ENCODE assay signal across 5 fruit fly cellular contexts in the genomic region with DNA sequence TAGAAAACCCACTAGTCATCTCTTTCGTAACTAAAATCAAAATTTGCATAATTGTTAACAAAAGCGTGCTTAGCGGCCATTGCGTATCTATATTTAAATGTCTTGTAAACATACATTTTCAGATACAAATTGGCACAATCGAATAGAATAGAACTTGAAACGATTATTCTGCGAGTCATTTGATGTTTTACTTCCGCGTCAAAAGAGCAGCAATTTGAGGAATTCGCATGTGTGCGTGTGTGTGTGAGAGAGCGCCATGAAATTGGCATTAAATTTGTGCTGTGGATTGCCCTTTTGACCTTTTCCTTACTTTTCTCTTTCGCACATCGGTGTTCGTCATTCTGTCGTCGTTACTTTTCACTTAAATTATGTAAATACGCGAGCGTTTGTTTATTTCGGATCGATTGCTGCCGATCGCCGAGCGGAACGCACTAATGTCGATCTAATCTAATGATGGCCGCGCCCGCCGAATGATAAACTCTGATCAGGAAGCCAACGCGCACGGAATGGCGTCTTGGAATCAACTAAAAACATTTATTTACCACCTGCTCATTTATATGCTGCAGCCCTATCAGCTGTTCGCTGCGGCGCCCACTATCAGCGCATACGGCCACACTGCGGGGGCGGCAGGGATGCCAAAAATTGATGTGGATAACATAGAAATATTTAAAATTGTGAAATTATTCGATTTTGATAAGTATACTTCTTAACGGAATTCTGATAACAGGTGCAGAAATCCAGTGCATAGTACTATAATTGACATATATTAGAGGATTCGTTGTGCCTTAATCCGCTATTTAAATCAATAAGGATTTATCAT.
TF ChIP-seq lines count a peak whose summit lies in the region.

No protein-coding gene starts in this region.

- TF ChIP-seq CTCF in whole organism, embryonic (GFP tag; optimal IDR thresholded peaks at IDR 0.05; lab: Kevin White, UChicago): peak; percentile 67

TF ChIP-seq in whole organism, adult, 20 proteins besides CTCF, POLR2A, EP300 and RAD21 (continues in another document):
- no peak for TF ChIP-seq CG5204 (GFP tag; optimal IDR thresholded peaks at IDR 0.05; lab: Kevin White, UChicago)
- no peak for TF ChIP-seq pad (GFP tag; optimal IDR thresholded peaks at IDR 0.05; lab: Kevin White, UChicago)
- no peak for TF ChIP-seq ovo (GFP tag; optimal IDR thresholded peaks at IDR 0.05; lab: Kevin White, UChicago)
- no peak for TF ChIP-seq CG7045 (GFP tag; optimal IDR thresholded peaks at IDR 0.05; lab: Kevin White, UChicago)
- TF ChIP-seq Mnt (GFP tag; optimal IDR thresholded peaks at IDR 0.05; lab: Kevin White, UChicago): peak; percentile 92
- peak; percentile 38 for TF ChIP-seq CG14711 (tag; optimal IDR thresholded peaks at IDR 0.05; lab: Kevin White, UChicago)
- peak; percentile 52 for TF ChIP-seq CG33017 (tag; optimal IDR thresholded peaks at IDR 0.05; lab: Kevin White, UChicago)
- TF ChIP-seq CG12768 (GFP tag; optimal IDR thresholded peaks at IDR 0.05; lab: Kevin White, UChicago): peak; percentile 53
- TF ChIP-seq CG1620 (GFP tag; optimal IDR thresholded peaks at IDR 0.05; lab: Kevin White, UChicago): peak; percentile 69
- peak; percentile 35 for TF ChIP-seq Hr96 (GFP tag; optimal IDR thresholded peaks at IDR 0.05; lab: Kevin White, UChicago)
- peak; percentile 30 to 77 for TF ChIP-seq cnc (optimal IDR thresholded peaks at IDR 0.05; lab: Kevin White, UChicago)
- TF ChIP-seq bab1 (GFP tag; optimal IDR thresholded peaks at IDR 0.05; lab: Kevin White, UChicago): peak; percentile 71
- peak; percentile 67 for TF ChIP-seq CG11617 (GFP tag; optimal IDR thresholded peaks at IDR 0.05; lab: Kevin White, UChicago)
- no peak for TF ChIP-seq kay (GFP tag; lab: Kevin White, UChicago; ENCODE audit: borderline replicate concordance)
- TF ChIP-seq cic (GFP tag; optimal IDR thresholded peaks at IDR 0.05; lab: Kevin White, UChicago): peak; percentile 72
- no peak for TF ChIP-seq Crg-1 (GFP tag; optimal IDR thresholded peaks at IDR 0.05; lab: Kevin White, UChicago)

TF ChIP-seq in whole organism, embryonic, 481 proteins besides CTCF, POLR2A, EP300 and RAD21 (continues in another document):
- peak; percentile 55 for TF ChIP-seq exex (tag; optimal IDR thresholded peaks at IDR 0.05; lab: Kevin White, UChicago)
- no peak for TF ChIP-seq CG18262 (tag; optimal IDR thresholded peaks at IDR 0.05; lab: Kevin White, UChicago)
- TF ChIP-seq HLH54F (GFP tag; optimal IDR thresholded peaks at IDR 0.05; lab: Kevin White, UChicago): peak; percentile 27
- TF ChIP-seq cg (GFP tag; optimal IDR thresholded peaks at IDR 0.05; lab: Kevin White, UChicago): peak; percentile 69
- TF ChIP-seq Hmr (GFP tag; optimal IDR thresholded peaks at IDR 0.05; lab: Kevin White, UChicago): peak; percentile 58
- no peak for TF ChIP-seq kay (GFP tag; optimal IDR thresholded peaks at IDR 0.05; lab: Kevin White, UChicago)
- TF ChIP-seq gro (GFP tag; optimal IDR thresholded peaks at IDR 0.05; lab: Kevin White, UChicago): peak; percentile 62
- no peak for TF ChIP-seq Chrac-16 (GFP tag; optimal IDR thresholded peaks at IDR 0.05; lab: Kevin White, UChicago)
- no peak for TF ChIP-seq CG7745 (tag; optimal IDR thresholded peaks at IDR 0.05; lab: Kevin White, UChicago)
- no peak for TF ChIP-seq CG12104 (GFP tag; optimal IDR thresholded peaks at IDR 0.05; lab: Kevin White, UChicago)
- peak; percentile 16; the same call in 1 of the 2 replicates for TF ChIP-seq CG10366 (GFP tag; IDR thresholded peaks at IDR 0.05; lab: Robert Waterston, UW)
- TF ChIP-seq Adf1 (GFP tag; IDR thresholded peaks at IDR 0.05; lab: Robert Waterston, UW): peak; percentile 70
- TF ChIP-seq BtbVII (GFP tag; optimal IDR thresholded peaks at IDR 0.05; lab: Kevin White, UChicago): no peak
- no peak for TF ChIP-seq lov (optimal IDR thresholded peaks at IDR 0.05; lab: Kevin White, UChicago)
- 0 out of 3 replicates have a peak, but pooled peaks have one; percentile 59 for TF ChIP-seq lov (GFP tag; IDR thresholded peaks at IDR 0.05; lab: Robert Waterston, UW)
- no peak for TF ChIP-seq Dip3 (GFP tag; optimal IDR thresholded peaks at IDR 0.05; lab: Kevin White, UChicago)

TF ChIP-seq in whole organism, prepupa, 60 proteins besides CTCF, POLR2A, EP300 and RAD21 (continues in another document):
- no peak for TF ChIP-seq Sox102F (GFP tag; optimal IDR thresholded peaks at IDR 0.05; lab: Kevin White, UChicago)
- TF ChIP-seq eg (GFP tag; IDR thresholded peaks at IDR 0.05; lab: Robert Waterston, UW): 0 out of 3 replicates have a peak, but pooled peaks have one; percentile 48
- peak; percentile 61 for TF ChIP-seq CG6854 (GFP tag; optimal IDR thresholded peaks at IDR 0.05; lab: Kevin White, UChicago)
- peak; percentile 53; the same call in 1 of the 3 replicates for TF ChIP-seq CG6163 (GFP tag; IDR thresholded peaks at IDR 0.05; lab: Robert Waterston, UW)
- no peak for TF ChIP-seq Hr4 (GFP tag; optimal IDR thresholded peaks at IDR 0.05; lab: Kevin White, UChicago)
- TF ChIP-seq CG3032 (tag; optimal IDR thresholded peaks at IDR 0.05; lab: Kevin White, UChicago): peak; percentile 28
- no peak for TF ChIP-seq cyc (GFP tag; optimal IDR thresholded peaks at IDR 0.05; lab: Kevin White, UChicago)
- TF ChIP-seq pdm3 (GFP tag; optimal IDR thresholded peaks at IDR 0.05; lab: Kevin White, UChicago): peak; percentile 33
- no peak for TF ChIP-seq Smox (GFP tag; optimal IDR thresholded peaks at IDR 0.05; lab: Kevin White, UChicago)
- TF ChIP-seq acj6 (GFP tag; optimal IDR thresholded peaks at IDR 0.05; lab: Kevin White, UChicago): no peak
- TF ChIP-seq spab (GFP tag; optimal IDR thresholded peaks at IDR 0.05; lab: Kevin White, UChicago): no peak
- TF ChIP-seq CG3919 (GFP tag; optimal IDR thresholded peaks at IDR 0.05; lab: Kevin White, UChicago): no peak
- peak; percentile 53 for TF ChIP-seq fkh (GFP tag; optimal IDR thresholded peaks at IDR 0.05; lab: Kevin White, UChicago)
- no peak for TF ChIP-seq lz (GFP tag; optimal IDR thresholded peaks at IDR 0.05; lab: Kevin White, UChicago)
- TF ChIP-seq topi (GFP tag; optimal IDR thresholded peaks at IDR 0.05; lab: Kevin White, UChicago): no peak
- peak; percentile 7 for TF ChIP-seq Ets96B (tag; optimal IDR thresholded peaks at IDR 0.05; lab: Kevin White, UChicago)
- TF ChIP-seq net (GFP tag; optimal IDR thresholded peaks at IDR 0.05; lab: Kevin White, UChicago): peak; percentile 13

TF ChIP-seq in whole organism, pupa, 21 proteins besides CTCF, POLR2A, EP300 and RAD21 (continues in another document):
- TF ChIP-seq CG32121 (GFP tag; IDR thresholded peaks at IDR 0.05; lab: Robert Waterston, UW): peak; percentile 36
- TF ChIP-seq CG17806 (tag; optimal IDR thresholded peaks at IDR 0.05; lab: Kevin White, UChicago): no peak
- TF ChIP-seq gl (tag; optimal IDR thresholded peaks at IDR 0.05; lab: Kevin White, UChicago): peak; percentile 3
- TF ChIP-seq rn (GFP tag; IDR thresholded peaks at IDR 0.05; lab: Robert Waterston, UW): 0 out of 2 replicates have a peak, but pooled peaks have one; percentile 33
- no peak for TF ChIP-seq CG8301 (tag; optimal IDR thresholded peaks at IDR 0.05; lab: Kevin White, UChicago)
- no peak for TF ChIP-seq Snoo (tag; optimal IDR thresholded peaks at IDR 0.05; lab: Kevin White, UChicago)
- TF ChIP-seq Pif1B (GFP tag; optimal IDR thresholded peaks at IDR 0.05; lab: Kevin White, UChicago): no peak
- TF ChIP-seq CG15710 (tag; optimal IDR thresholded peaks at IDR 0.05; lab: Kevin White, UChicago): peak; percentile 26
- TF ChIP-seq EcR (GFP tag; optimal IDR thresholded peaks at IDR 0.05; lab: Kevin White, UChicago): no peak
- TF ChIP-seq Ets98B (GFP tag; IDR thresholded peaks at IDR 0.05; lab: Robert Waterston, UW): peak; percentile 32
- peak; percentile 36; the same call in 1 of the 2 replicates for TF ChIP-seq CG12605 (GFP tag; IDR thresholded peaks at IDR 0.05; lab: Robert Waterston, UW)
- no peak for TF ChIP-seq CG9948 (tag; optimal IDR thresholded peaks at IDR 0.05; lab: Kevin White, UChicago)
- TF ChIP-seq Pif1A (GFP tag; optimal IDR thresholded peaks at IDR 0.05; lab: Kevin White, UChicago): no peak
- no peak for TF ChIP-seq D1 (tag; optimal IDR thresholded peaks at IDR 0.05; lab: Kevin White, UChicago)
- TF ChIP-seq CG8159 (tag; optimal IDR thresholded peaks at IDR 0.05; lab: Kevin White, UChicago): peak; percentile 10
- TF ChIP-seq CG4496 (GFP tag; IDR thresholded peaks at IDR 0.05; lab: Robert Waterston, UW): peak; percentile 53
- TF ChIP-seq CG34367 (tag; optimal IDR thresholded peaks at IDR 0.05; lab: Kevin White, UChicago): no peak
- TF ChIP-seq CG10348 (GFP tag; IDR thresholded peaks at IDR 0.05; lab: Robert Waterston, UW): no peak
- no peak for TF ChIP-seq CG14655 (GFP tag; optimal IDR thresholded peaks at IDR 0.05; lab: Kevin White, UChicago)

TF ChIP-seq in whole organism, wandering third instar larva, 38 proteins besides CTCF, POLR2A, EP300 and RAD21:
- TF ChIP-seq foxo (GFP tag; optimal IDR thresholded peaks at IDR 0.05; lab: Kevin White, UChicago) (no peak), Vsx2 (GFP tag; optimal IDR thresholded peaks at IDR 0.05; lab: Kevin White, UChicago; ENCODE audit: partially characterized antibody) (no peak), Rel (GFP tag; optimal IDR thresholded peaks at IDR 0.05; lab: Kevin White, UChicago) (no peak), Rel (tag; optimal IDR thresholded peaks at IDR 0.05; lab: Kevin White, UChicago) (peak; percentile 71), lola (GFP tag; optimal IDR thresholded peaks at IDR 0.05; lab: Kevin White, UChicago) (no peak), Hr83 (GFP tag; optimal IDR thresholded peaks at IDR 0.05; lab: Kevin White, UChicago; ENCODE audit: poor library complexity, severe bottlenecking) (peak; percentile 86), Hnf4 (GFP tag; optimal IDR thresholded peaks at IDR 0.05; lab: Kevin White, UChicago) (no peak), ey (GFP tag; optimal IDR thresholded peaks at IDR 0.05; lab: Kevin White, UChicago) (no peak), br (GFP tag; optimal IDR thresholded peaks at IDR 0.05; lab: Kevin White, UChicago) (peak; percentile 3), Jra (GFP tag; optimal IDR thresholded peaks at IDR 0.05; lab: Kevin White, UChicago) (no peak), Sp1 (GFP tag; optimal IDR thresholded peaks at IDR 0.05; lab: Kevin White, UChicago) (peak; percentile 16), HLH106 (tag; optimal IDR thresholded peaks at IDR 0.05; lab: Kevin White, UChicago) (peak; percentile 53), h (GFP tag; optimal IDR thresholded peaks at IDR 0.05; lab: Kevin White, UChicago) (no peak), CrebA (GFP tag; optimal IDR thresholded peaks at IDR 0.05; lab: Kevin White, UChicago; ENCODE audit: borderline replicate concordance) (no peak), usp (GFP tag; optimal IDR thresholded peaks at IDR 0.05; lab: Kevin White, UChicago) (no peak), woc (GFP tag; optimal IDR thresholded peaks at IDR 0.05; lab: Kevin White, UChicago) (peak; percentile 51), CG9705 (GFP tag; optimal IDR thresholded peaks at IDR 0.05; lab: Kevin White, UChicago) (peak; percentile 8), pan (optimal IDR thresholded peaks at IDR 0.05; lab: Kevin White, UChicago) (no peak)
